Worm (Caenorhabditis elegans) whole organism, L4/young adult: ENCODE data around the gene gcn-1.

Experiments used
- W03F9.2 ChIP-seq: fragments of 150-350 bp; optimal IDR thresholded peaks from 2 replicates; lab custom pipeline; 2014; ENCODE audit warnings: missing biosample characterization, missing genetic modification characterization
- dao-5 ChIP-seq: sonication (generic microtip); optimal IDR thresholded peaks from 2 replicates; lab custom pipeline; 2016; ENCODE audit warnings: missing genotype, missing genetic modification characterization, moderate library complexity, missing compliant biosample characterization

- TF ChIP-seq dao-5 (tag; lab: Kevin White, UChicago) (no peak), W03F9.2 (tag; lab: Kevin White, UChicago) (no peak)
Measured at ce11 chrIII:2211120-2211519, 59.4 kb downstream of the gcn-1 start, which contains the start of gene C39B5.14.
